In genomic region chrV:16016977-16017376, ce11 we compare ENCODE assay signal across 2 worm cellular contexts.
TF ChIP-seq lines count a peak whose summit lies in the region.

No protein-coding gene starts in this region.

TF ChIP-seq in whole organism, L1 larva, 84 proteins besides CTCF, POLR2A, EP300 and RAD21:
- TF ChIP-seq vab-15 (tag; optimal IDR thresholded peaks at IDR 0.05; lab: Kevin White, UChicago), result no peak
- TF ChIP-seq ceh-8 (GFP tag; optimal IDR thresholded peaks at IDR 0.05; lab: Kevin White, UChicago), result peak; percentile 66
- no peak for TF ChIP-seq ceh-88 (GFP tag; IDR thresholded peaks at IDR 0.05; lab: Robert Waterston, UW)

TF ChIP-seq in whole organism, L4 larva, 104 proteins besides CTCF, POLR2A, EP300 and RAD21:
- TF ChIP-seq aha-1 (tag; lab: Kevin White, UChicago), result peak; percentile 54
- no peak for TF ChIP-seq mxl-2 (GFP tag; conservative IDR thresholded peaks at IDR 0.05; lab: Robert Waterston, UW)
- no peak for TF ChIP-seq Y75B8A.6 (GFP tag; IDR thresholded peaks at IDR 0.05; lab: Robert Waterston, UW)

Comparison
In these comparisons a context has a peak if more than half of its experiments do, and no peak if none do; other contexts are left out.
1. Of the 29 proteins assayed by ChIP-seq in both whole organism, L4 larva and whole organism, L1 larva: peak only in whole organism, L4 larva: aha-1; only in whole organism, L1 larva: none; in both: none; in neither: 28.